Worm (Caenorhabditis elegans): ENCODE results near the gene wdr-20.

wdr-20 gene

DNA sequence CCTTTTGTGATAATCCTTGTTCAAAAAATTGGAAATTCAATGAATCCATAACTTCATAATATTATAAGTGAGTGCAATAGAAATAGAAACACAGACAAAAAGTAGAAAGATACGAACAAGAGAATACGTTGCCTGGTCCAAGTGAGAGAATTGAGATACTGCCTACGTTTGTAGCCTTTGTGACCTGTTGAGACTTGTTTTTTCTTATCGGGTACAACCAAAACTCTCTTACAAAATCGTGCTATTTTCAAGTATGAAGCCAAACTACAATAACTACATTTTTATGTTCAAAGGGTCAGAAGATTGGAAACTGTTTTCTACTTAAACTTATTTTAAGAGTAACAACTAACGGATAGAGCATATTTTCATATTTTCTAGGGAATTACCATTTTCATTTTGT is 52.3 kb downstream of the wdr-20 start, which contains the start of gene nhr-205:
Gene nhr-205 (minus strand): TSS at position 141 of the 400 bp plus-strand sequence.
- no peak for TF ChIP-seq snpc-4 (tag; optimal IDR thresholded peaks at IDR 0.05)
- TF ChIP-seq sma-9 (GFP tag; optimal IDR thresholded peaks at IDR 0.05) = no peak
- no peak for TF ChIP-seq sma-9 (tag; optimal IDR thresholded peaks at IDR 0.05)
- no peak for TF ChIP-seq Y55F3AM.14 (GFP tag; optimal IDR thresholded peaks at IDR 0.05)
- TF ChIP-seq elt-3 (tag; optimal IDR thresholded peaks at IDR 0.05) = no peak
- no peak for TF ChIP-seq nhr-11 (tag; optimal IDR thresholded peaks at IDR 0.05)
- no peak for TF ChIP-seq ama-1 (optimal IDR thresholded peaks at IDR 0.05)
- no peak for TF ChIP-seq lin-39 (tag; optimal IDR thresholded peaks at IDR 0.05)
- TF ChIP-seq aly-2 (tag; optimal IDR thresholded peaks at IDR 0.05) = no peak
- TF ChIP-seq egl-27 (tag; optimal IDR thresholded peaks at IDR 0.05) = no peak
- no peak for TF ChIP-seq lsy-2 (tag; optimal IDR thresholded peaks at IDR 0.05)
- no peak for TF ChIP-seq nhr-237 (tag; optimal IDR thresholded peaks at IDR 0.05)
- TF ChIP-seq nhr-12 (tag; optimal IDR thresholded peaks at IDR 0.05) = no peak

DNA sequence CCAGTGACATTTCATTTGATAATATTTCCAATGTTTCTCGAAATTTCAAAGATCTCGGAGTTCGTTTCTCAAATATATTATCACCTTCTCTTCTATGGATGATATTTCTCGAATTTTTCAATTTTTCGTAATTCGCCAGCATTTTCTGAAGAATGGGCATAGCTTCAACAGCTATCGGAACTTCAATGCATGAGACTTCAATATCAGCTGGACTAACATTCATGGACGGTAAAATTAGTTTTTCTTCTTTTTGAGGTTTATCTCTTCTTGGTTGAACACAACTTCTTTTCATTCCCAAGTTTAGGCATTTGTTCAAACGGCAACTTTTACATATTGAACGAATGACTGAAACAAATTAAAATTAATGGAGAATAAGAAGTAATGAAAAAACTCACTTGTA is 53.1 kb downstream of the wdr-20 start:
- TF ChIP-seq sma-9 (GFP tag; optimal IDR thresholded peaks at IDR 0.05) (no peak), sma-9 (tag; optimal IDR thresholded peaks at IDR 0.05) (no peak), nhr-25 (tag; optimal IDR thresholded peaks at IDR 0.05) (no peak), ztf-4 (tag; optimal IDR thresholded peaks at IDR 0.05) (no peak), nhr-237 (tag; optimal IDR thresholded peaks at IDR 0.05) (no peak), nhr-21 (tag; optimal IDR thresholded peaks at IDR 0.05) (no peak), unc-55 (GFP tag; optimal IDR thresholded peaks at IDR 0.05) (no peak), crh-2 (tag; optimal IDR thresholded peaks at IDR 0.05) (no peak), nhr-12 (tag; optimal IDR thresholded peaks at IDR 0.05) (no peak), nhr-6 (tag; optimal IDR thresholded peaks at IDR 0.05) (no peak), ceh-16 (tag; optimal IDR thresholded peaks at IDR 0.05) (no peak), alr-1 (tag; optimal IDR thresholded peaks at IDR 0.05) (no peak), nhr-129 (tag; optimal IDR thresholded peaks at IDR 0.05) (no peak), lsy-2 (tag; optimal IDR thresholded peaks at IDR 0.05) (no peak), aly-2 (tag; optimal IDR thresholded peaks at IDR 0.05) (no peak), fos-1 (tag; optimal IDR thresholded peaks at IDR 0.05) (no peak), lin-11 (tag; optimal IDR thresholded peaks at IDR 0.05) (no peak)
